Worm (Caenorhabditis elegans): ENCODE results near the gene W05E10.1.

DNA sequence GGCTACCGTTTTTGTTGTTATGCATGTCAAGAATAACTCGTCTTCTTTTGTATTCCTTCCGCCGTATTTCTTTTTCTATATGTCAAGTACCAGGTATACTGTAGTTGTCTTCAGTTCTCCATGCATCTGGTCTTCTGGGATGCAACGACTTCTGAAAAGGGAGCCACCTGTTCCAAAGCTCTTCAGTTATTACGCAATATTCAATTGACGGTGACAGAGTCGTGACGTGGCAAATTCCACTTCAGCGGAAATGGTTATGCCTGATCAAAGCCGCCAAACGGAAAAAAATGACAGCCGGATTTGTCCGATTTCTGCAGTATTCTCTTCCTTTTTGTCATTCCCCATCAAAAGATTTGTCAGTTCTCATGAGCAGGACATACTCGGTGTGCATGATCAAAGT, 35.0 kb downstream of the W05E10.1 start:
- TF ChIP-seq him-1 (tag; optimal IDR thresholded peaks at IDR 0.05) = no peak
- no peak for TF ChIP-seq dao-5 (tag; optimal IDR thresholded peaks at IDR 0.05)
- TF ChIP-seq W03F9.2 (tag; optimal IDR thresholded peaks at IDR 0.05) = no peak

All from whole organism, L4/young adult.